Fruit fly (Drosophila melanogaster): Measurements from ENCODE around the gene Mcm6.

dm6 chrX:6694105-6694788, 20.1 kb downstream of the Mcm6 start:
- no peak for TF ChIP-seq CG11617 (GFP tag; optimal IDR thresholded peaks at IDR 0.05)
- no peak for TF ChIP-seq CG1620 (GFP tag; optimal IDR thresholded peaks at IDR 0.05)
- no peak for TF ChIP-seq CG14711 (tag; optimal IDR thresholded peaks at IDR 0.05)

Data from whole organism, adult.